Worm (Caenorhabditis elegans) whole organism, L3 larva: Measurements from ENCODE around the gene irld-50.

Experiments used
- R02D3.7 ChIP-seq: fragments of 150-350 bp; optimal IDR thresholded peaks from 2 replicates; lab custom pipeline; 2014; ENCODE audit warnings: missing biosample characterization, missing genetic modification characterization
- egl-27 ChIP-seq: sonication (generic microtip); optimal IDR thresholded peaks from 4 replicates; lab custom pipeline; 2017; ENCODE audit warnings: missing biosample characterization, missing genetic modification reagents, missing genetic modification characterization
- elt-1 ChIP-seq: fragments of 150-350 bp; optimal IDR thresholded peaks from 2 replicates; lab custom pipeline; 2014; ENCODE audit warnings: missing biosample characterization, missing genetic modification characterization
- elt-3 ChIP-seq, 3 experiments: fragments of 150-350 bp in 1 of 3; sonication (generic microtip) in 2 of 3; optimal IDR thresholded peaks; 2 replicates in 2 of 3; 4 replicates in 1 of 3; lab custom pipeline; 2014 to 2017; ENCODE audit warnings: missing biosample characterization in 3 of 3, missing genetic modification characterization in 3 of 3
- unc-62 ChIP-seq: fragments of 150-350 bp; sonication (generic microtip); optimal IDR thresholded peaks from 4 replicates; lab custom pipeline; 2014; ENCODE audit warnings: missing biosample characterization, missing genetic modification reagents, missing genetic modification characterization

DNA sequence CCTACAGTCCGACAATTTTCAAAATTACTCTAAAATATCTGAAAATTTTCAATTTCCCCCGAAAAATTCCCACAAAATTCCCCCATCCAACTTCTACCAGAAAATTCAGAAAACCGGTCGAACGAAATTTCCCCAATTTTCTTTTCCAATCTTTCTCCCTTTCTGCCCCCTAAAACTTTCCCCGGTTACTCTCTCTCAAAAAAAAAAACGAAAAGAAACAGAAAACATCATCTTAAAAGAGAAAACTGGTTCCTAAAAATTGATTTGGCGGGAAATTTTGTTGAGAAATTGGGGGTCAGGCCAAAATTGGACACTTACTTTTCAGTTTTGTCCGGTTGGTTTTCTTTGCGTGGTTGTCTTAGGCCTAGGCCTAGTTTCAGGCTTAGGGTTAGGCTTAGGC is 33.8 kb upstream of the irld-50 start:
- TF ChIP-seq R02D3.7 (tag; lab: Kevin White, UChicago) = no peak
- no peak for TF ChIP-seq elt-3 (tag; optimal IDR thresholded peaks at IDR 0.05; lab: Kevin White, UChicago)
- no peak for TF ChIP-seq unc-62 (GFP tag; lab: Kevin White, UChicago)
- no peak for TF ChIP-seq egl-27 (tag; lab: Kevin White, UChicago)
- no peak for TF ChIP-seq elt-1 (tag; lab: Kevin White, UChicago)
